Fruit fly (Drosophila melanogaster): ENCODE results near the gene chas.
A peak's percentile ranks its signal among the peaks of the same experiment; 100 is the strongest.

Gene chas

dm6 chrX:17713740-17714135, 15.2 kb upstream of the chas start (continued):
- peak; percentile 19 for TF ChIP-seq sug (tag; optimal IDR thresholded peaks at IDR 0.05)
- TF ChIP-seq stwl (tag; optimal IDR thresholded peaks at IDR 0.05): no peak
- TF ChIP-seq Stat92E (GFP tag; optimal IDR thresholded peaks at IDR 0.05): no peak
- TF ChIP-seq HLH4C (GFP tag; IDR thresholded peaks at IDR 0.05; ENCODE audit: partially characterized antibody): no peak
- peak; percentile 76 for TF ChIP-seq CG1647 (GFP tag; optimal IDR thresholded peaks at IDR 0.05)
- peak; percentile 61 for TF ChIP-seq CG9609 (GFP tag; optimal IDR thresholded peaks at IDR 0.05)
- TF ChIP-seq CG10209 (GFP tag; optimal IDR thresholded peaks at IDR 0.05): peak; percentile 47
- TF ChIP-seq toy (GFP tag; IDR thresholded peaks at IDR 0.05): peak; percentile 57; the same call in 1 of the 2 replicates
- TF ChIP-seq croc (GFP tag; conservative IDR thresholded peaks at IDR 0.05): peak; percentile 79
- TF ChIP-seq Gsc (GFP tag; IDR thresholded peaks at IDR 0.05): no peak
- TF ChIP-seq Atf3 (GFP tag; optimal IDR thresholded peaks at IDR 0.05): peak; percentile 30
- TF ChIP-seq CG12769 (tag; optimal IDR thresholded peaks at IDR 0.05): peak; percentile 83
- TF ChIP-seq Rfx (GFP tag; IDR thresholded peaks at IDR 0.05): peak; percentile 86
- TF ChIP-seq grau (tag; optimal IDR thresholded peaks at IDR 0.05): peak; percentile 95
- TF ChIP-seq Usf (GFP tag; optimal IDR thresholded peaks at IDR 0.05): peak; percentile 43
- TF ChIP-seq Atf-2 (GFP tag; optimal IDR thresholded peaks at IDR 0.05): peak; percentile 63
- peak; percentile 58 for TF ChIP-seq CHES-1-like (GFP tag; optimal IDR thresholded peaks at IDR 0.05)
- TF ChIP-seq Fer2 (tag; optimal IDR thresholded peaks at IDR 0.05): peak; percentile 40
- TF ChIP-seq Asciz (GFP tag; optimal IDR thresholded peaks at IDR 0.05): peak; percentile 30
- peak; percentile 86 for TF ChIP-seq Xrp1 (GFP tag; IDR thresholded peaks at IDR 0.05)
- no peak for TF ChIP-seq nerfin-2 (GFP tag; IDR thresholded peaks at IDR 0.05; ENCODE audit: partially characterized antibody)
- peak; percentile 8 for TF ChIP-seq TFAM (GFP tag; optimal IDR thresholded peaks at IDR 0.05)
- no peak for TF ChIP-seq CG3281 (GFP tag; optimal IDR thresholded peaks at IDR 0.05)
- peak; percentile 67; the same call in 2 of the 3 replicates for TF ChIP-seq Dbx (GFP tag; IDR thresholded peaks at IDR 0.05)
- peak; percentile 75 for TF ChIP-seq CG32532 (GFP tag; IDR thresholded peaks at IDR 0.05)
- peak; percentile 23 for TF ChIP-seq nau (GFP tag; optimal IDR thresholded peaks at IDR 0.05)
- no peak for TF ChIP-seq CG9797 (GFP tag; optimal IDR thresholded peaks at IDR 0.05)
- peak; percentile 51 for TF ChIP-seq CG30403 (GFP tag; optimal IDR thresholded peaks at IDR 0.05)
- TF ChIP-seq CG34376 (GFP tag; optimal IDR thresholded peaks at IDR 0.05): no peak
- peak; percentile 75 for TF ChIP-seq CG4730 (GFP tag; IDR thresholded peaks at IDR 0.05)
- TF ChIP-seq Mrtf (GFP tag; IDR thresholded peaks at IDR 0.05): peak; percentile 74
- TF ChIP-seq CG17912 (GFP tag; optimal IDR thresholded peaks at IDR 0.05): no peak
- TF ChIP-seq Doc2 (GFP tag; IDR thresholded peaks at IDR 0.05): no peak
- TF ChIP-seq tap (tag; optimal IDR thresholded peaks at IDR 0.05): peak; percentile 64
- peak; percentile 47 for TF ChIP-seq CG13894 (tag; optimal IDR thresholded peaks at IDR 0.05)
- peak; percentile 42 for TF ChIP-seq CG12391 (tag; optimal IDR thresholded peaks at IDR 0.05)
- TF ChIP-seq CG10462 (GFP tag; optimal IDR thresholded peaks at IDR 0.05): no peak
- peak; percentile 63 for TF ChIP-seq ems (GFP tag; optimal IDR thresholded peaks at IDR 0.05)
- peak; percentile 75 for TF ChIP-seq CG7372 (GFP tag; IDR thresholded peaks at IDR 0.05)
- peak; percentile 3 for TF ChIP-seq CG6683 (GFP tag; optimal IDR thresholded peaks at IDR 0.05)
- no peak for TF ChIP-seq pan (optimal IDR thresholded peaks at IDR 0.05)
- TF ChIP-seq pan (GFP tag; optimal IDR thresholded peaks at IDR 0.05 in 1 of 2, IDR thresholded peaks at IDR 0.05 in 1 of 2): peak in 1 of 2 experiments; percentile 81
- no peak for TF ChIP-seq disco-r (GFP tag; optimal IDR thresholded peaks at IDR 0.05)
- TF ChIP-seq pum (GFP tag; optimal IDR thresholded peaks at IDR 0.05): peak; percentile 73
- peak; percentile 7 for TF ChIP-seq CG15601 (tag; optimal IDR thresholded peaks at IDR 0.05)
- TF ChIP-seq yki (optimal IDR thresholded peaks at IDR 0.05): no peak
- peak; percentile 33 for TF ChIP-seq fd3F (GFP tag; optimal IDR thresholded peaks at IDR 0.05)
- peak; percentile 16 for TF ChIP-seq CG4854 (GFP tag; optimal IDR thresholded peaks at IDR 0.05)
- TF ChIP-seq CG4617 (GFP tag; optimal IDR thresholded peaks at IDR 0.05; ENCODE audit: borderline replicate concordance): peak; percentile 30
- TF ChIP-seq Spps (tag; optimal IDR thresholded peaks at IDR 0.05): peak; percentile 59
- TF ChIP-seq CG7357 (GFP tag; IDR thresholded peaks at IDR 0.05): peak; percentile 78

Data from whole organism, embryonic.